Worm (Caenorhabditis elegans): ENCODE data around the gene snx-13.

Gene snx-13

DNA sequence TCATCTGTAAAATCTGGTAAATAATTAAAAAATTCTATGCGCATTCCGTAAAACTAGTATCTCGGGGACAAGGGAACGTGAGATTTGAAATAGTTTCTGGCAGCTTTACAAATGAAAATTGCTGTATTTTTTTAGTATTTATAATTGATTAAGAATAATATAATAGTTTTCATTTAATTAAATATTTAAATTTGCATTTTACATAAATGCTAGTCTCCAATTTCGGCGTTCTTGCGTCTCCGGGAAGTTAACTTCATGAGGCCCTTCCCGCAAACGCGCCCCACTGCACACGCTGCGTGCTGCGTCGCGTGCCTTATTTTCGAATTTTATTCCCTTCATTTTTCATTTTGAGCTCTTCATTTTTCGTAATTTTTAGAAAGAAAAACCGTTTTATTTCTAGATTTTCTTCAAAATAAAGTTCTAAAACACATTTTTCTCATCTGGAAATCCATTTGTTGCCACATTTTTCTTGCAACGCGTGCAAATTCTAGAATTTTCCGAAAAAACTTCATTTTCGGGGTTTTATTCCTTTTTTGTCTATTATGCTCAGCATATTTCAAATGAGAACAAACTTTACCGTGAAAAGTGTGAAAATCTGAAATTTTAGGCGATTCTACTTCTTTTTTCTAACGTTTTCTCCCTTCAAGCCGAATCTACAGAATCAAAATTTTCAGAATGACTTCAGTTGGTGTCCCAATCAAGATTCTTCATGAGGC, at the start of gene snx-13, which contains the start of gene snr-1 (continued):
- peak; percentile 62 for TF ChIP-seq zfp-2 (tag; optimal IDR thresholded peaks at IDR 0.05)
- no peak for TF ChIP-seq nhr-237 (tag; optimal IDR thresholded peaks at IDR 0.05)
- TF ChIP-seq fos-1 (tag; optimal IDR thresholded peaks at IDR 0.05): no peak
- no peak for TF ChIP-seq mxl-2 (GFP tag; conservative IDR thresholded peaks at IDR 0.05)
- TF ChIP-seq mdl-1 (tag; optimal IDR thresholded peaks at IDR 0.05): peak in 1 of 2 experiments; percentile 65
- TF ChIP-seq skn-1 (tag; optimal IDR thresholded peaks at IDR 0.05): no peak
- no peak for TF ChIP-seq nhr-6 (tag; optimal IDR thresholded peaks at IDR 0.05)
- peak; percentile 75 for TF ChIP-seq hmg-1.1 (GFP tag; IDR thresholded peaks at IDR 0.05)
- TF ChIP-seq ama-1 (optimal IDR thresholded peaks at IDR 0.05): no peak
- TF ChIP-seq madf-5 (GFP tag; IDR thresholded peaks at IDR 0.05): 0 out of 4 replicates have a peak, but pooled peaks of 1 of the 2 experiments have one; percentile 62
- no peak for TF ChIP-seq ceh-20 (GFP tag; IDR thresholded peaks at IDR 0.05)
- TF ChIP-seq aha-1 (tag): peak; percentile 97
- TF ChIP-seq snpc-4 (tag; optimal IDR thresholded peaks at IDR 0.05): no peak
- no peak for TF ChIP-seq ces-1 (GFP tag; optimal IDR thresholded peaks at IDR 0.05)
- 0 out of 2 replicates have a peak, but pooled peaks have one; percentile 13 for TF ChIP-seq set-16 (GFP tag; IDR thresholded peaks at IDR 0.05)
- TF ChIP-seq lin-13 (GFP tag; optimal IDR thresholded peaks at IDR 0.05): peak; percentile 50
- no peak for TF ChIP-seq ceh-32 (tag; optimal IDR thresholded peaks at IDR 0.05; ENCODE audit: poor library complexity)
- TF ChIP-seq fkh-10 (GFP tag; optimal IDR thresholded peaks at IDR 0.05): peak; percentile 86
- TF ChIP-seq mdt-29 (GFP tag; IDR thresholded peaks at IDR 0.05): no peak
- peak; percentile 82 for TF ChIP-seq mep-1 (tag; optimal IDR thresholded peaks at IDR 0.05)
- peak; percentile 17 for TF ChIP-seq nhr-11 (tag; optimal IDR thresholded peaks at IDR 0.05)
- peak; percentile 90 for TF ChIP-seq unc-130 (GFP tag; optimal IDR thresholded peaks at IDR 0.05)
- no peak for TF ChIP-seq mxl-3 (GFP tag; optimal IDR thresholded peaks at IDR 0.05)
- peak; percentile 38 for TF ChIP-seq nhr-102 (tag; optimal IDR thresholded peaks at IDR 0.05)
- TF ChIP-seq F49E8.2 (tag; optimal IDR thresholded peaks at IDR 0.05; ENCODE audit: borderline replicate concordance): peak; percentile 3
- no peak for TF ChIP-seq ceh-62 (tag; optimal IDR thresholded peaks at IDR 0.05)
- TF ChIP-seq unc-62 (GFP tag; optimal IDR thresholded peaks at IDR 0.05 in 1 of 2): no peak
- no peak for TF ChIP-seq unc-62 (tag; optimal IDR thresholded peaks at IDR 0.05)
- TF ChIP-seq lim-7 (GFP tag; IDR thresholded peaks at IDR 0.05): no peak
- TF ChIP-seq daf-12 (tag; optimal IDR thresholded peaks at IDR 0.05): no peak
- TF ChIP-seq D1046.2 (GFP tag; IDR thresholded peaks at IDR 0.05): peak; percentile 79; the same call in 1 of the 2 replicates
- peak in 1 of 2 experiments; percentile 30 for TF ChIP-seq daf-16 (GFP tag; optimal IDR thresholded peaks at IDR 0.05)
- peak; percentile 39 for TF ChIP-seq daf-16 (tag; optimal IDR thresholded peaks at IDR 0.05)
- TF ChIP-seq snpc-1.2 (GFP tag; IDR thresholded peaks at IDR 0.05): peak; percentile 81
- no peak; the same call in 1 of the 2 replicates for TF ChIP-seq ctbp-1 (GFP tag; IDR thresholded peaks at IDR 0.05)
- TF ChIP-seq ceh-44 (GFP tag; IDR thresholded peaks at IDR 0.05): peak; percentile 84
- no peak for TF ChIP-seq gei-8 (GFP tag; optimal IDR thresholded peaks at IDR 0.05)
- peak; percentile 35 to 82 for TF ChIP-seq lsy-2 (tag; optimal IDR thresholded peaks at IDR 0.05)
- TF ChIP-seq ceh-82 (tag; optimal IDR thresholded peaks at IDR 0.05): no peak
- TF ChIP-seq F37D6.2 (tag; optimal IDR thresholded peaks at IDR 0.05): peak; percentile 69
- peak; percentile 40 for TF ChIP-seq spr-1 (tag; optimal IDR thresholded peaks at IDR 0.05)
- TF ChIP-seq nhr-28 (tag; optimal IDR thresholded peaks at IDR 0.05): peak; percentile 44
- TF ChIP-seq arid-1 (GFP tag; conservative IDR thresholded peaks at IDR 0.05): peak; percentile 61; the same call in 1 of the 2 replicates
- TF ChIP-seq dve-1 (tag; optimal IDR thresholded peaks at IDR 0.05; ENCODE audit: insufficient read depth): peak; percentile 48
- TF ChIP-seq lin-15B (tag; optimal IDR thresholded peaks at IDR 0.05): no peak
- no peak for TF ChIP-seq egl-43 (GFP tag; IDR thresholded peaks at IDR 0.05)
- TF ChIP-seq nhr-41 (GFP tag; IDR thresholded peaks at IDR 0.05): no peak
- TF ChIP-seq Y105C5A.15 (GFP tag; IDR thresholded peaks at IDR 0.05): no peak
- TF ChIP-seq tag-97 (GFP tag; IDR thresholded peaks at IDR 0.05): no peak
- TF ChIP-seq dmd-9 (GFP tag; IDR thresholded peaks at IDR 0.05): peak; percentile 80
- no peak for TF ChIP-seq nhr-111 (GFP tag; optimal IDR thresholded peaks at IDR 0.05)

Data from whole organism, L4 larva.